Worm (Caenorhabditis elegans): ENCODE data around the gene nhr-55.

The nhr-55 gene

ce11 chrV:477664-478212, at the start of gene nhr-55:
Gene nhr-55, plus strand, starts transcription at chrV:478162.
- no peak for TF ChIP-seq elt-1 (tag; optimal IDR thresholded peaks at IDR 0.05)
- TF ChIP-seq elt-2 (tag; optimal IDR thresholded peaks at IDR 0.05): peak; percentile 82
- TF ChIP-seq pha-4 (tag; optimal IDR thresholded peaks at IDR 0.05): peak; percentile 70
- TF ChIP-seq nhr-12 (tag; optimal IDR thresholded peaks at IDR 0.05): no peak
- peak; percentile 90 for TF ChIP-seq pqm-1 (tag; optimal IDR thresholded peaks at IDR 0.05)
- no peak for TF ChIP-seq lin-15B (tag; optimal IDR thresholded peaks at IDR 0.05)
- TF ChIP-seq jun-1 (tag; optimal IDR thresholded peaks at IDR 0.05): peak; percentile 56

- TF ChIP-seq egl-5 (tag; optimal IDR thresholded peaks at IDR 0.05) (no peak), sea-2 (GFP tag; optimal IDR thresholded peaks at IDR 0.05) (no peak), ceh-9 (tag; optimal IDR thresholded peaks at IDR 0.05) (no peak), snpc-4 (tag; optimal IDR thresholded peaks at IDR 0.05) (no peak), fkh-10 (GFP tag; optimal IDR thresholded peaks at IDR 0.05) (no peak), nhr-77 (tag; optimal IDR thresholded peaks at IDR 0.05) (no peak), unc-39 (tag; optimal IDR thresholded peaks at IDR 0.05) (no peak), pqm-1 (tag; optimal IDR thresholded peaks at IDR 0.05) (no peak), ztf-11 (tag; optimal IDR thresholded peaks at IDR 0.05) (no peak), daf-12 (tag; optimal IDR thresholded peaks at IDR 0.05) (no peak), eor-1 (tag; optimal IDR thresholded peaks at IDR 0.05) (no peak)
These were observed 49.1 kb upstream of the nhr-55 start, which contains the start of gene B0554.4 for ce11 chrV:428844-429243. Gene B0554.4, plus strand, starts transcription at chrV:429144.

ce11 chrV:432991-433390, 45.0 kb upstream of the nhr-55 start:
- TF ChIP-seq nhr-25 (tag; optimal IDR thresholded peaks at IDR 0.05): no peak
- no peak for TF ChIP-seq nhr-77 (tag; optimal IDR thresholded peaks at IDR 0.05)
- TF ChIP-seq unc-39 (tag; optimal IDR thresholded peaks at IDR 0.05): no peak
- TF ChIP-seq unc-62 (GFP tag; optimal IDR thresholded peaks at IDR 0.05): no peak
- TF ChIP-seq R02D3.7 (tag; optimal IDR thresholded peaks at IDR 0.05): no peak
- TF ChIP-seq skn-1 (tag; optimal IDR thresholded peaks at IDR 0.05): no peak
- TF ChIP-seq ama-1 (optimal IDR thresholded peaks at IDR 0.05): no peak
- no peak for TF ChIP-seq fos-1 (tag; optimal IDR thresholded peaks at IDR 0.05)
- no peak for TF ChIP-seq ztf-4 (tag; optimal IDR thresholded peaks at IDR 0.05)
- TF ChIP-seq hmg-11 (tag; optimal IDR thresholded peaks at IDR 0.05): no peak
- no peak for TF ChIP-seq elt-2 (tag; optimal IDR thresholded peaks at IDR 0.05)
- no peak for TF ChIP-seq fkh-10 (GFP tag; optimal IDR thresholded peaks at IDR 0.05)
- TF ChIP-seq ceh-28 (tag; optimal IDR thresholded peaks at IDR 0.05): no peak

ce11 chrV:433898-434297, 44.1 kb upstream of the nhr-55 start, which contains the start of gene B0554.2:
Gene B0554.2, plus strand, starts transcription at chrV:434198.
- TF ChIP-seq lin-39 (tag; optimal IDR thresholded peaks at IDR 0.05) (no peak), jun-1 (tag; optimal IDR thresholded peaks at IDR 0.05) (no peak), ceh-82 (tag; optimal IDR thresholded peaks at IDR 0.05) (no peak), nhr-76 (tag; optimal IDR thresholded peaks at IDR 0.05) (no peak), mdl-1 (tag; optimal IDR thresholded peaks at IDR 0.05) (no peak), nhr-67 (tag; optimal IDR thresholded peaks at IDR 0.05) (no peak), nhr-43 (tag; optimal IDR thresholded peaks at IDR 0.05; ENCODE audit: poor library complexity, severe bottlenecking) (no peak), hmg-11 (tag; optimal IDR thresholded peaks at IDR 0.05) (no peak), lin-15B (tag; optimal IDR thresholded peaks at IDR 0.05) (no peak), snpc-4 (tag; optimal IDR thresholded peaks at IDR 0.05) (no peak), nhr-77 (tag; optimal IDR thresholded peaks at IDR 0.05) (no peak), sea-2 (GFP tag; optimal IDR thresholded peaks at IDR 0.05) (no peak), pha-4 (tag; optimal IDR thresholded peaks at IDR 0.05) (no peak)

- TF ChIP-seq jun-1 (tag; optimal IDR thresholded peaks at IDR 0.05) (no peak), snpc-4 (tag; optimal IDR thresholded peaks at IDR 0.05) (no peak), nhr-76 (tag; optimal IDR thresholded peaks at IDR 0.05) (no peak), nhr-67 (tag; optimal IDR thresholded peaks at IDR 0.05) (no peak), ZK546.5 (tag; optimal IDR thresholded peaks at IDR 0.05) (no peak), pha-4 (tag; optimal IDR thresholded peaks at IDR 0.05) (no peak), ztf-4 (tag; optimal IDR thresholded peaks at IDR 0.05) (no peak), tbx-2 (tag; optimal IDR thresholded peaks at IDR 0.05) (no peak), hmg-11 (tag; optimal IDR thresholded peaks at IDR 0.05) (no peak), zag-1 (tag; optimal IDR thresholded peaks at IDR 0.05) (no peak), nhr-11 (tag; optimal IDR thresholded peaks at IDR 0.05) (no peak), aly-2 (tag; optimal IDR thresholded peaks at IDR 0.05) (no peak), nhr-43 (tag; optimal IDR thresholded peaks at IDR 0.05; ENCODE audit: poor library complexity, severe bottlenecking) (no peak), ceh-9 (tag; optimal IDR thresholded peaks at IDR 0.05) (no peak), nhr-25 (tag; optimal IDR thresholded peaks at IDR 0.05) (no peak), sea-2 (GFP tag; optimal IDR thresholded peaks at IDR 0.05) (no peak), ceh-82 (tag; optimal IDR thresholded peaks at IDR 0.05) (no peak)
These were observed 39.9 kb upstream of the nhr-55 start, which contains the start of gene B0554.1 for ce11 chrV:438094-438493. Gene B0554.1, plus strand, starts transcription at chrV:438394.

Measured in whole organism, L3 larva.